Fruit fly (Drosophila melanogaster): ENCODE data around the gene CG42489.
A peak's percentile ranks its signal among the peaks of the same experiment; 100 is the strongest.

Gene CG42489

dm6 chr3R:8654666-8655065 lies at the start of gene CG42489:
CG42489 (minus strand) TSS chr3R:8654766.
- no peak for TF ChIP-seq CG17801 (GFP tag; optimal IDR thresholded peaks at IDR 0.05; ENCODE audit: partially characterized antibody)

DNA sequence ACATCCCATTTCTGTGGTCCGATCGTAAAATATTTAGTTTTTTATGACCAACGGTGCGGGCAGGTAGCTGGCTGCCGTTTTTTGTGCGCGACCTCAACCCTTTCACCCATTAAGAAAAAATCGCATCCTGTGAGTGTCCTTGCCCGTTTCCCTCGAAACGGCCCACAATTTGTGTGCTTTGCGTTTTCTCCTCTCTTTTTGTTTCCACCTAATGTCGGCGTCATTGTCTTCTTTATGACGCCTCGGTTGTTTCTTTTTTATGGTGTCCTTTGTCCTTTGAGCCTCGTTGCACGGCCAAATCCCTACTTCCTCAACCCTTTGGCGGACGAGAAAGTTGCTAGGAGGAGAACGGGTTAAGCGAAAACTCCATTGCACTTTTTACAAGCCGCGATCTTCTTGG lies 46.6 kb upstream of the CG42489 start:
- TF ChIP-seq CG17801 (GFP tag; optimal IDR thresholded peaks at IDR 0.05; ENCODE audit: partially characterized antibody), result no peak

DNA sequence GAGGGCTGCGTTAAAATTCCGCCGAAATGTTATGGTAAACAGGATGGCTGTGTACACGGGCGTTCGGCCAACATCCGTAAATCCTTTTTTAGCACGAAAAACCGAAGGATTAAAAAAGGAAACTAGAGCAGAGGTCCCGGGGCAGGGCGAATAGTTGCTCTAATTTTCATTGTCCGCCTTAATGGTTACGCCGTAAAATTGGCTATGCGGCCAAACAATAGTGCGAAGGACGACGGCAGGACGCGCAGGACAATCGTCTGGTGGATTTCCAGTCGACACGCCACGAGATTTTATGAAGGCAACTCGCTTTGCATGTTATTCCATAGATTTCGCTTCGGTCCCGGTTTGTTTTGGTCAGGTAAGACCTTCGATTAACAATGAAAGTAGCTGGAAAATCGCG lies 46.1 kb upstream of the CG42489 start:
- TF ChIP-seq CG17801 (GFP tag; optimal IDR thresholded peaks at IDR 0.05; ENCODE audit: partially characterized antibody), result no peak

dm6 chr3R:8699230-8699629 lies 44.7 kb upstream of the CG42489 start:
- no peak for TF ChIP-seq CG17801 (GFP tag; optimal IDR thresholded peaks at IDR 0.05; ENCODE audit: partially characterized antibody)

- TF ChIP-seq CG17801 (GFP tag; optimal IDR thresholded peaks at IDR 0.05; ENCODE audit: partially characterized antibody), result no peak
These were observed 43.2 kb upstream of the CG42489 start, which contains the start of gene hb for dm6 chr3R:8697772-8698259. hb (minus strand) TSS chr3R:8697822.

dm6 chr3R:8694110-8694826 lies 39.7 kb upstream of the CG42489 start:
- no peak for TF ChIP-seq CG17801 (GFP tag; optimal IDR thresholded peaks at IDR 0.05; ENCODE audit: partially characterized antibody)

DNA sequence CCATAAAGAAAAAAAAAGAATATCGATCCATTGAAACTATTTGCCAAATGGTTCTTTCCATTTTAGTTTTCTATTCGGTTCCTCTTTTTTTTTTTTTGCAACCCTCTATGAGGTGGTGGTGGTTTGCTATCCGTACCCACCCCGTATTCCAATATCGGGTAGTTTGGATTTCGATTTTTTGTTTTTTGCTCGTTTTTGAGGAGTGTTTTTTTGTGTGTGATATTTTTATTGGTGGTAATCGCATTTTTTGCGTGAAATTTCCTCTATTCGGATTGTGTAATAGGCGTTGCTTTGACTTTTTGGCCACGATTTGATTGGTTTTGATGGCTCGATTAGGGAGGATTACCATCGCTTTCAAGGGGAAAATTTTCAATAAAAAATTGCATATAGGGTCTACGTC lies 31.9 kb upstream of the CG42489 start:
- TF ChIP-seq CG17801 (GFP tag; optimal IDR thresholded peaks at IDR 0.05; ENCODE audit: partially characterized antibody), result no peak

dm6 chr3R:8684328-8685177 lies 30.0 kb upstream of the CG42489 start, which contains the start of gene CG44227:
CG44227 (minus strand) TSS chr3R:8685176.
- no peak for TF ChIP-seq CG17801 (GFP tag; optimal IDR thresholded peaks at IDR 0.05; ENCODE audit: partially characterized antibody)

- TF ChIP-seq CG17801 (GFP tag; optimal IDR thresholded peaks at IDR 0.05; ENCODE audit: partially characterized antibody), result no peak
These were observed 28.7 kb upstream of the CG42489 start for dm6 chr3R:8683280-8683679.

DNA sequence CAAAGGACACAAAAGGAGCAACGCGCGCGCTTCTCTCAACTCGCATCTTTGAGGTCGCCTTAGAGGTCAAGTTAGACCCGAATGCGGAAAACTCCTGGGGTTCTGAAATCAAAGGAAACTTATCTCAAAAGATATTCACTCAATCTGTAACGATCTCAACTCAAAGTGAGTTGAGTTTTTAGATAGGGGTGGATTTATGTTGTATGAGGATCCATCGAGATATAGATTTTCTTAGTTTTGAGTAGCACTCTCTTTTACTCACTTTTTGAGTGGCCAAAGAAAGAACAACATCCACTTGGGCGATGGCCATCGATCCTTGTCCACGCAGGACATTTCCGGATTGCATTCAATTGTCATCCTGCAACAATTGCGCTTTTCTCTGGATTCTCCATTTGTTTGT lies 26.0 kb upstream of the CG42489 start:
- TF ChIP-seq CG17801 (GFP tag; optimal IDR thresholded peaks at IDR 0.05; ENCODE audit: partially characterized antibody), result no peak

DNA sequence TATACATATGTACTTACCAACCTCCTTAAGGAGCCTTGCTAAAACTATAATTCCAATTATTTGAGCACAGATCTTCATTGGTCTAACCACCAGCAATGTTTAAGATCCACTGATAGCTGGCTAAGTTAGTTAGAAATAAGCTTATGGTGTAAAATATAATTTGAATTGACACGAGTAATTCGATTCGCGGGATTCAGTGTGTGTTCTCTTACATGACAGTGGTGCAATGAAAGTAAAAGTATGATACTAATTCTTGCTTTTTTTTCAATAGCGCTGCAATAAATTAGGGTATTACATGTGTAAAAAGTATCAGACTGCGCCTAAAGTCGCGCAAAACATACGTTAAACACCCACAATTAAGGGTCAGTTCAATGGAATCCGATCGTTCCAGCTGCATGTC lies 25.4 kb upstream of the CG42489 start, which contains the start of gene CG33325:
Gene CG33325, minus strand, starts transcription at position 101 of the 400 bp plus-strand sequence.
- no peak for TF ChIP-seq CG17801 (GFP tag; optimal IDR thresholded peaks at IDR 0.05; ENCODE audit: partially characterized antibody)

dm6 chr3R:8676560-8677000 lies 22.0 kb upstream of the CG42489 start, which contains the start of the genes Unc50, CG11755 and CG8043:
Unc50 (minus strand) TSS chr3R:8676613.
CG11755 (plus strand) TSS chr3R:8676915.
CG8043 (plus strand) TSS chr3R:8676915.
- peak; percentile 88 for TF ChIP-seq CG17801 (GFP tag; optimal IDR thresholded peaks at IDR 0.05; ENCODE audit: partially characterized antibody)

dm6 chr3R:8673803-8674234 lies 19.3 kb upstream of the CG42489 start, which contains the start of gene mRpL19:
mRpL19 (plus strand) TSS chr3R:8674109.
- peak; percentile 78 for TF ChIP-seq CG17801 (GFP tag; optimal IDR thresholded peaks at IDR 0.05; ENCODE audit: partially characterized antibody)

DNA sequence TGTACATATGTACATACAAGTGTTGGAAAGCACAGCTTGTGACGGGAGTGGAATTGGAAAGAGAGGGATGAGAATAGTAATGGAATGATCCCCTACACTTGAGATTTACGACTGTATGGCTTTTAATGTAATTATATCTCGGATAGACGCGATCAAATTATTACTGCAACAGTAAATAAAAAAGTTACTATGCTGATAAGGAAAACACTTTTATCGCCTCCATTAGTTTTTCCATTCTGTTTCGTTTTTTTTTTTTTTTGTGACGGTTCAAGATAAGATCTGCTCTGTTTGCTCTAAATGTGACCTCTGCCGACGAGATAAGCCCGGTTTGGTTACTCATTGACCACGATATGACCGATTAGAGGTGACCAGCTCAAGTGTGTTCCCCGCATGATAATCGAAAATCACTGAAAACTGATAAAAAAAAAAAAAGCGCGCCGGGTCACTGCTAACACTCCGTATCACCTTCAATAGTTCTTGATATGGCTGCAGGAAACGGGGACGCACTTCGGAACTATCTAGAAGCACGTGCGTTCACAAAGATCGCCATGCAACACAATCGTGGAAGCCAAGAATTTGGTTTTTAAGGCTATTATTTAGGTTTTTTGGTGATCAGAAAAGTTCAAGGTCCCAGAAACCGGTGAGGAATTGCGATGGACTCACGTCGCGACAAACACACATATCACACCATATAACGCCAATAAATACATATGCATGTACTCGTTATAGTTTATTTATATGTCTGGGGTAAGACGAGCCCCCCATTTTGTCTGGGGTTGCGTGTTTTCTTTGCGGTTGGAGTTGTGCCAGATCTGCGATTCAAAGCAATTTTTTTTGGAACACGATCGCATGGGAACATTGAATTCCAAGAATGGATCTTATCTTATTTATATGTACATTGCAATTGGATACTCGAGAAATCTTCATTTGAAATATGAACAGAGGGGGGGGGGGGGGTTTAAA lies 16.2 kb upstream of the CG42489 start, which contains the start of gene p:
Gene p, minus strand, starts transcription at position 156 of the 963 bp plus-strand sequence.
- peak; percentile 62 for TF ChIP-seq CG17801 (GFP tag; optimal IDR thresholded peaks at IDR 0.05; ENCODE audit: partially characterized antibody)
